Fruit fly (Drosophila melanogaster) whole organism, embryonic: Measurements from ENCODE around the gene mRpL32.

ENCODE experiments used
- Adf1 ChIP-seq: fragments of 200-800 bp; sonication (Bioruptor generic); IDR thresholded peaks from 2 replicates; pipeline ENCODE4 v1.3.6; 2022; ENCODE audit warnings: missing biosample characterization, missing genetic modification characterization
- CG10209 ChIP-seq: fragments of 200-800 bp; sonication (Bioruptor generic); optimal IDR thresholded peaks from 3 replicates; lab custom pipeline; 2017; ENCODE audit warnings: missing biosample characterization, mild to moderate bottlenecking, missing genetic modification characterization, missing genetic modification reagents
- CG10366 ChIP-seq: fragments of 200-800 bp; sonication (Bioruptor generic); IDR thresholded peaks from 2 replicates; pipeline ENCODE4 v1.3.6; 2022; ENCODE audit warnings: missing biosample characterization, missing genetic modification characterization
- CG11085 ChIP-seq: fragments of 200-800 bp; sonication (Bioruptor generic); IDR thresholded peaks from 2 replicates; pipeline ENCODE4 v1.3.6; 2022; ENCODE audit warnings: missing biosample characterization, missing genetic modification characterization
- CG11696 ChIP-seq: fragments of 200-800 bp; sonication (Bioruptor generic); IDR thresholded peaks from 2 replicates; pipeline ENCODE4 v1.3.6; 2022; ENCODE audit warnings: missing biosample characterization, missing genetic modification characterization
- CG12391 ChIP-seq: fragments of 200-800 bp; sonication (Bioruptor generic); optimal IDR thresholded peaks from 3 replicates; lab custom pipeline; 2018; ENCODE audit warnings: missing biosample characterization, mild to moderate bottlenecking, missing genetic modification characterization, moderate library complexity
- CG12744 ChIP-seq: fragments of 200-800 bp; sonication (Bioruptor generic); optimal IDR thresholded peaks from 2 replicates; lab custom pipeline; 2016; ENCODE audit warnings: missing biosample characterization, missing genetic modification characterization
- CG12769 ChIP-seq: fragments of 200-800 bp; sonication (Bioruptor generic); optimal IDR thresholded peaks from 2 replicates; lab custom pipeline; 2019; ENCODE audit warnings: missing biosample characterization, mild to moderate bottlenecking, missing genetic modification characterization, moderate library complexity
- CG15479 ChIP-seq: fragments of 200-800 bp; sonication (Bioruptor generic); optimal IDR thresholded peaks from 3 replicates; lab custom pipeline; 2019; ENCODE audit warnings: missing biosample characterization, mild to moderate bottlenecking, missing genetic modification characterization, moderate library complexity
- CG16779 ChIP-seq: fragments of 200-800 bp; sonication (Bioruptor generic); IDR thresholded peaks from 2 replicates; pipeline ENCODE4 v1.3.6; 2022; ENCODE audit warnings: missing biosample characterization, missing genetic modification characterization
- CG18764 ChIP-seq: fragments of 200-800 bp; sonication (Bioruptor generic); optimal IDR thresholded peaks from 3 replicates; lab custom pipeline; 2016; ENCODE audit warnings: missing biosample characterization, missing genetic modification characterization
- CG2199 ChIP-seq: fragments of 200-800 bp; sonication (Bioruptor generic); IDR thresholded peaks from 3 replicates; pipeline ENCODE4 v1.3.6; 2022; ENCODE audit warnings: missing biosample characterization, missing genetic modification characterization
- CG3065 ChIP-seq: fragments of 200-800 bp; sonication (Bioruptor generic); optimal IDR thresholded peaks from 2 replicates; lab custom pipeline; 2016; ENCODE audit warnings: missing biosample characterization, missing genetic modification characterization
- CG31388 ChIP-seq: fragments of 200-800 bp; sonication (Bioruptor generic); optimal IDR thresholded peaks from 2 replicates; lab custom pipeline; 2016; ENCODE audit warnings: missing biosample characterization, missing genetic modification characterization
- CG4854 ChIP-seq: fragments of 200-800 bp; sonication (Bioruptor generic); optimal IDR thresholded peaks from 2 replicates; lab custom pipeline; 2016; ENCODE audit warnings: missing biosample characterization, missing genetic modification characterization, inconsistent platforms
- CG6765 ChIP-seq: fragments of 200-800 bp; sonication (Bioruptor generic); optimal IDR thresholded peaks from 3 replicates; lab custom pipeline; 2017; ENCODE audit warnings: missing biosample characterization, mild to moderate bottlenecking, missing genetic modification characterization
- CG6813 ChIP-seq: fragments of 200-800 bp; sonication (Bioruptor generic); optimal IDR thresholded peaks from 2 replicates; lab custom pipeline; 2017; ENCODE audit warnings: missing biosample characterization, missing genetic modification characterization, mild to moderate bottlenecking, moderate library complexity, missing genetic modification reagents
- CG8924 ChIP-seq: fragments of 200-800 bp; optimal IDR thresholded peaks from 3 replicates; lab custom pipeline; 2019; ENCODE audit warnings: missing biosample characterization, mild to moderate bottlenecking, missing genetic modification characterization, moderate library complexity
- CG9437 ChIP-seq: fragments of 200-800 bp; sonication (Bioruptor generic); optimal IDR thresholded peaks from 2 replicates; lab custom pipeline; 2018; ENCODE audit warnings: missing biosample characterization, mild to moderate bottlenecking, missing genetic modification characterization
- CG9932 ChIP-seq: fragments of 200-800 bp; sonication (Bioruptor generic); IDR thresholded peaks from 2 replicates; pipeline ENCODE4 v1.3.6; 2022; ENCODE audit warnings: missing biosample characterization, missing genetic modification characterization
- CHES-1-like ChIP-seq: fragments of 200-800 bp; sonication (Bioruptor generic); optimal IDR thresholded peaks from 2 replicates; lab custom pipeline; 2016; ENCODE audit warnings: missing biosample characterization, missing genetic modification characterization
- CTCF ChIP-seq: fragments of 200-800 bp; sonication (Bioruptor generic); optimal IDR thresholded peaks from 2 replicates; lab custom pipeline; 2017; ENCODE audit warnings: missing biosample characterization, mild to moderate bottlenecking, missing genetic modification characterization, moderate library complexity
- D19B ChIP-seq: fragments of 200-800 bp; sonication (Bioruptor generic); optimal IDR thresholded peaks from 2 replicates; lab custom pipeline; 2017; ENCODE audit warnings: missing biosample characterization, mild to moderate bottlenecking, missing genetic modification characterization
- Dfd ChIP-seq, 2 experiments: fragments of >200 bp; optimal IDR thresholded peaks; 2 replicates each; lab custom pipeline; 2017; ENCODE audit warnings: missing biosample characterization in 2 of 2, missing genetic modification characterization in 2 of 2
- Dref ChIP-seq: fragments of 200-800 bp; sonication (Bioruptor generic); IDR thresholded peaks from 2 replicates; pipeline ENCODE4 v1.3.6; 2022; ENCODE audit warnings: missing biosample characterization, missing genetic modification characterization
- Eip74EF ChIP-seq, 2 experiments: fragments of 200-800 bp in 1 of 2; fragments of >200 bp in 1 of 2; sonication (Bioruptor generic) in 1 of 2; optimal IDR thresholded peaks; 2 replicates each; lab custom pipeline; 2017 to 2019; ENCODE audit warnings: missing biosample characterization in 2 of 2, missing genetic modification characterization in 2 of 2, mild to moderate bottlenecking in 1 of 2, moderate library complexity in 1 of 2
- Hr39 ChIP-seq: fragments of >200 bp; optimal IDR thresholded peaks from 2 replicates; lab custom pipeline; 2017
- Hr78 ChIP-seq, 2 experiments: fragments of 200-800 bp in 1 of 2; fragments of >200 bp in 1 of 2; sonication (Bioruptor generic) in 1 of 2; optimal IDR thresholded peaks; 2 replicates each; lab custom pipeline; 2017 to 2019; ENCODE audit warnings: missing biosample characterization in 2 of 2, missing genetic modification characterization in 2 of 2, mild to moderate bottlenecking in 1 of 2, moderate library complexity in 1 of 2
- MTF-1 ChIP-seq: fragments of 200-800 bp; sonication (Bioruptor generic); optimal IDR thresholded peaks from 2 replicates; lab custom pipeline; 2018; ENCODE audit warnings: missing biosample characterization, mild to moderate bottlenecking, missing genetic modification characterization, borderline replicate concordance
- Max ChIP-seq: fragments of 200-800 bp; sonication (Bioruptor generic); optimal IDR thresholded peaks from 2 replicates; lab custom pipeline; 2016; ENCODE audit warnings: missing biosample characterization, mild to moderate bottlenecking, missing genetic modification characterization
- Myb ChIP-seq: fragments of 200-800 bp; sonication (Bioruptor generic); optimal IDR thresholded peaks from 2 replicates; lab custom pipeline; 2016; ENCODE audit warnings: missing biosample characterization, missing genetic modification characterization
- Rx ChIP-seq: fragments of 200-800 bp; sonication (Bioruptor generic); IDR thresholded peaks from 2 replicates; pipeline ENCODE4 v1.3.6; 2022; ENCODE audit warnings: missing biosample characterization, missing genetic modification characterization
- Sox102F ChIP-seq: fragments of 200-800 bp; sonication (Bioruptor generic); optimal IDR thresholded peaks from 2 replicates; lab custom pipeline; 2018; ENCODE audit warnings: missing biosample characterization, mild to moderate bottlenecking, missing genetic modification characterization, moderate library complexity
- Ssrp ChIP-seq: fragments of 200-800 bp; sonication (Bioruptor generic); optimal IDR thresholded peaks from 2 replicates; lab custom pipeline; 2018; ENCODE audit warnings: missing biosample characterization, mild to moderate bottlenecking, missing genetic modification characterization, moderate library complexity
- ase ChIP-seq: fragments of 200-800 bp; sonication (Bioruptor generic); IDR thresholded peaks from 3 replicates; pipeline ENCODE4 v1.3.6; 2022; ENCODE audit warnings: missing biosample characterization, missing genetic modification characterization
- ash1 ChIP-seq: fragments of 200-800 bp; sonication (Bioruptor generic); optimal IDR thresholded peaks from 2 replicates; lab custom pipeline; 2018; ENCODE audit warnings: missing biosample characterization, mild to moderate bottlenecking, missing genetic modification characterization
- bsh ChIP-seq, 2 experiments: fragments of 200-800 bp; sonication (Bioruptor generic); optimal IDR thresholded peaks; 2 replicates each; lab custom pipeline; 2017 to 2018; ENCODE audit warnings: mild to moderate bottlenecking in 2 of 2, missing biosample characterization in 2 of 2, missing genetic modification characterization in 2 of 2, moderate library complexity in 1 of 2
- cas ChIP-seq: fragments of 200-800 bp; sonication (Bioruptor generic); IDR thresholded peaks from 2 replicates; pipeline ENCODE4 v1.3.6; 2022; ENCODE audit warnings: missing biosample characterization, missing genetic modification characterization
- dati ChIP-seq: fragments of 200-800 bp; sonication (Bioruptor generic); IDR thresholded peaks from 2 replicates; pipeline ENCODE4 v1.3.6; 2022; ENCODE audit warnings: missing biosample characterization, missing genetic modification characterization
- gcm ChIP-seq: fragments of 200-800 bp; sonication (Bioruptor generic); optimal IDR thresholded peaks from 2 replicates; lab custom pipeline; 2019; ENCODE audit warnings: missing biosample characterization, mild to moderate bottlenecking, missing genetic modification characterization, moderate library complexity
- gfzf ChIP-seq: fragments of 200-800 bp; sonication (Bioruptor generic); optimal IDR thresholded peaks from 2 replicates; lab custom pipeline; 2016; ENCODE audit warnings: missing biosample characterization, mild to moderate bottlenecking, missing genetic modification characterization, moderate library complexity
- her ChIP-seq: fragments of 200-800 bp; sonication (Bioruptor generic); optimal IDR thresholded peaks from 2 replicates; lab custom pipeline; 2016; ENCODE audit warnings: missing biosample characterization, missing genetic modification characterization
- jing ChIP-seq: fragments of 200-800 bp; sonication (Bioruptor generic); optimal IDR thresholded peaks from 2 replicates; lab custom pipeline; 2018; ENCODE audit warnings: missing biosample characterization, mild to moderate bottlenecking, missing genetic modification characterization
- kah ChIP-seq: fragments of 200-800 bp; sonication (Bioruptor generic); optimal IDR thresholded peaks from 2 replicates; lab custom pipeline; 2018; ENCODE audit warnings: missing biosample characterization, mild to moderate bottlenecking, missing genetic modification characterization
- lbe ChIP-seq: fragments of 200-800 bp; sonication (Bioruptor generic); optimal IDR thresholded peaks from 2 replicates; lab custom pipeline; 2016; ENCODE audit warnings: missing biosample characterization, mild to moderate bottlenecking, missing genetic modification characterization
- mam ChIP-seq: fragments of 200-800 bp; sonication (Bioruptor generic); optimal IDR thresholded peaks from 3 replicates; lab custom pipeline; 2016; ENCODE audit warnings: missing biosample characterization, missing genetic modification characterization
- tap ChIP-seq: fragments of 200-800 bp; optimal IDR thresholded peaks from 3 replicates; lab custom pipeline; 2019; ENCODE audit warnings: missing biosample characterization, mild to moderate bottlenecking, missing genetic modification characterization, moderate library complexity
- tgo ChIP-seq: fragments of 200-800 bp; sonication (Bioruptor generic); IDR thresholded peaks from 3 replicates; pipeline ENCODE4 v1.3.6; 2022; ENCODE audit warnings: missing biosample characterization, missing genetic modification characterization
- ttk ChIP-seq: fragments of 200-800 bp; sonication (Bioruptor generic); IDR thresholded peaks from 2 replicates; pipeline ENCODE4 v2.1.2; 2022; ENCODE audit warnings: missing biosample characterization, missing genetic modification characterization
- wor ChIP-seq: fragments of 200-800 bp; sonication (Bioruptor generic); IDR thresholded peaks from 2 replicates; pipeline ENCODE4 v1.3.6; 2022; ENCODE audit warnings: missing biosample characterization, missing genetic modification characterization

Gene mRpL32

DNA sequence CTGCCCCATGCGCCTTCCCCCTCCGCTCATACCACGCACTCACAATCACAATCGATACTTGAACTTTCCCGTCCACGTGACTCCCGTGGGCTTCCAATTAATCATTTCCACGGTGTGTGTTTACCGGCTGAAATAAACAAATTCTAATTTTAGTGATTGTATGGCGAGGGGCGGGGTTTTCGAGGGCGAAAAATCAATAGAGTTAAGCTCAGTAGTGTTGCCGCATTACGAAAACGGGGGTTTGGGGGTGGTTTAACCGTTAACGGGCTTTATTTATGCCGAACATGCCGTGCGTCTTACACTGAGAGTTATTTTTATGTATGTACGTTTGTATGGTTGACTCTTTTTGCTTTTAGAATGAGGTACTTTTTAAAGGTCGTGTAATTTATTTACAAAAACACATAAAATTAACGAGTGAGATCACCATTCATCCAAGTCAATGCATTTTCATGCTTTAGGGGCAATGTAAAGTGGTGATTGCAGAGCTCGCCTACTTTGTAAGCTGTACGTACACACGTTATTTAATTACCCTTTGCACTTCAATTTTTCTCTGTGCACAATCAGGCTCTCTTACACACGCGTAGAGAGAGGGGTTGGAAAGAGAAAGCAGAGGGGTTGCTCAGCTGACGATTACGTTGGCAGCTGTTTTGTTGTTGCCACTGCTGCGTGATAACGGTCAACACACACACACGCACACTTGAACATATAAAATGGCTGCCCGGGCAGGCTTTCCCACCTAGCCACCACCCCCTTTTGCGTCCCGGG lies 30.4 kb upstream of the mRpL32 start (continued):
- TF ChIP-seq lbe (GFP tag; lab: Kevin White, UChicago) (no peak), MTF-1 (GFP tag; lab: Kevin White, UChicago) (peak; percentile 53), CG16779 (GFP tag; lab: Robert Waterston, UW) (no peak), CG9932 (GFP tag; lab: Robert Waterston, UW) (no peak), her (GFP tag; lab: Kevin White, UChicago) (peak; percentile 83), CG12744 (GFP tag; lab: Kevin White, UChicago) (peak; percentile 77), CHES-1-like (GFP tag; lab: Kevin White, UChicago) (peak; percentile 76), Rx (no peak), Sox102F (GFP tag; lab: Kevin White, UChicago) (peak; percentile 81), gfzf (no peak), Eip74EF (GFP tag; optimal IDR thresholded peaks at IDR 0.05; lab: Kevin White, UChicago) (peak in 1 of 2 experiments; percentile 66), CG31388 (peak; percentile 21), Adf1 (GFP tag; lab: Robert Waterston, UW) (no peak), CG3065 (GFP tag; lab: Kevin White, UChicago) (peak; percentile 71), Max (GFP tag; lab: Kevin White, UChicago) (peak; percentile 72), CG10366 (GFP tag; lab: Robert Waterston, UW) (no peak), CG18764 (GFP tag; lab: Kevin White, UChicago) (peak; percentile 71), Ssrp (peak; percentile 82), CG12391 (tag; lab: Kevin White, UChicago) (peak; percentile 89), CG10209 (GFP tag; lab: Kevin White, UChicago) (peak; percentile 89), D19B (GFP tag; lab: Kevin White, UChicago) (peak; percentile 67), cas (GFP tag; lab: Robert Waterston, UW) (no peak), CG15479 (GFP tag; lab: Kevin White, UChicago) (peak; percentile 40), Dfd (GFP tag; optimal IDR thresholded peaks at IDR 0.05; lab: Kevin White, UChicago) (no peak), CG8924 (tag; lab: Kevin White, UChicago) (peak; percentile 87), CG2199 (GFP tag; lab: Robert Waterston, UW) (no peak), gcm (peak; percentile 63), CG11085 (GFP tag; lab: Robert Waterston, UW) (no peak), CTCF (no peak), CG12769 (tag; lab: Kevin White, UChicago) (peak; percentile 90), Myb (GFP tag; lab: Kevin White, UChicago) (peak; percentile 76), Hr78 (GFP tag; optimal IDR thresholded peaks at IDR 0.05; lab: Kevin White, UChicago) (peak in 1 of 2 experiments; percentile 16), ase (GFP tag; lab: Robert Waterston, UW) (no peak), tap (peak; percentile 76), wor (GFP tag; lab: Robert Waterston, UW) (no peak), kah (GFP tag; lab: Kevin White, UChicago) (peak; percentile 34), Hr39 (no peak), bsh (GFP tag; optimal IDR thresholded peaks at IDR 0.05; lab: Kevin White, UChicago) (peak; percentile 32 to 81), dati (GFP tag; lab: Robert Waterston, UW) (no peak), CG11696 (GFP tag; lab: Robert Waterston, UW) (no peak), jing (GFP tag; lab: Kevin White, UChicago) (no peak), CG6765 (GFP tag; lab: Kevin White, UChicago) (peak; percentile 79), CG4854 (peak; percentile 50), mam (GFP tag; lab: Kevin White, UChicago) (peak; percentile 90), tgo (no peak), ash1 (peak; percentile 14), CG6813 (peak; percentile 82), CG9437 (GFP tag; lab: Kevin White, UChicago) (peak; percentile 73), ttk (no peak), Dref (no peak)
